Fruit fly (Drosophila melanogaster): ENCODE measurements around the gene gzl.

- TF ChIP-seq pan (optimal IDR thresholded peaks at IDR 0.05), result no peak
- no peak for TF ChIP-seq CG8478 (optimal IDR thresholded peaks at IDR 0.05)
- no peak for TF ChIP-seq EcR (GFP tag; optimal IDR thresholded peaks at IDR 0.05)
Measured at dm6 chr3R:6337397-6337796, 45.3 kb upstream of the gzl start.
